Fruit fly (Drosophila melanogaster): ENCODE measurements around the gene CG31776.

DNA sequence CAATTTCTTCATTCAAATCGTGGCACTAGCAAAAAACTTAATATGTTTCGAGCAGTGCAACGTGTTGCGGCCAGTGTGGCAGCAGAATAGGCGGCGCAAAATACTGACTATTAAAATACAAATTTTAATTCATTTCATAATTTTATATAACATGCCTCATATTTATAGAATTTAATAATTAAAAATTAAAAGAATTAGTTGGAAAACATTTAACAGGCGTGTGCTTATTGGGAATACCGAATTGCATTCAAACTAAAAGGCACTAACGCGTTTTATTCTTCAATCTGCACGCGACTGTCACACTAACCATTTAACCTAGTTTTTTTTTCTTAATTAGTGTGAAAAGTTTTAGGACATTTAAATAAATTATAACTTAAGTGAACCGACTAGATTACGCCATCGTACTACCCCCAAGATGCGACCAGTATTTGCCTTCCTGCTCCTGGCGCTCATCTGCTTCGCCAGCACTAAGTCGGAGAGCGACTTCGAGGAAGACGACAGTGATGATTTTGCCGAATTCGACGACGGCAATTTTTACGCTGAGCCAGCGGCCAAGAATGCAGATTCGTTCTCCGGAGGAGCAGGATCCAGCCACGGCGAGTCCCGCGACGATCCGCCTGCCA is 44.7 kb downstream of the CG31776 start, which contains the start of the genes LeuRS and CG17593:
- TF ChIP-seq Myc (optimal IDR thresholded peaks at IDR 0.05) (no peak), insv (optimal IDR thresholded peaks at IDR 0.05) (no peak), psq (optimal IDR thresholded peaks at IDR 0.05) (no peak)

Measured in Kc167 (cell line).